Fruit fly (Drosophila melanogaster) whole organism, embryonic: ENCODE data around the gene Cep135.
A peak's percentile ranks its signal among the peaks of the same experiment; 100 is the strongest.

Experiments
- CG11085 ChIP-seq: fragments of 200-800 bp; sonication (Bioruptor generic); IDR thresholded peaks from 2 replicates; pipeline ENCODE4 v1.3.6; 2022; ENCODE audit warnings: missing biosample characterization, missing genetic modification characterization
- CG11695 ChIP-seq: fragments of 200-800 bp; sonication (Bioruptor generic); IDR thresholded peaks from 3 replicates; pipeline ENCODE4 v1.3.6; 2022; ENCODE audit warnings: missing biosample characterization, missing genetic modification characterization
- Opbp ChIP-seq: fragments of 200-800 bp; sonication (Bioruptor generic); IDR thresholded peaks from 3 replicates; pipeline ENCODE4 v1.3.6; 2022; ENCODE audit warnings: missing biosample characterization, missing genetic modification characterization; ENCODE audit not compliant: partially characterized antibody
- psq ChIP-seq: fragments of 200-800 bp; sonication (Bioruptor generic); optimal IDR thresholded peaks from 2 replicates; lab custom pipeline; 2017; ENCODE audit warnings: missing biosample characterization, missing genetic modification characterization
- pum ChIP-seq: fragments of 200-800 bp; sonication (Bioruptor generic); optimal IDR thresholded peaks from 2 replicates; lab custom pipeline; 2016; ENCODE audit warnings: missing biosample characterization, missing genetic modification characterization
- unpg ChIP-seq: fragments of 200-800 bp; sonication (Bioruptor generic); optimal IDR thresholded peaks from 3 replicates; lab custom pipeline; 2018; ENCODE audit warnings: missing biosample characterization, mild to moderate bottlenecking, missing genetic modification characterization, moderate library complexity

DNA sequence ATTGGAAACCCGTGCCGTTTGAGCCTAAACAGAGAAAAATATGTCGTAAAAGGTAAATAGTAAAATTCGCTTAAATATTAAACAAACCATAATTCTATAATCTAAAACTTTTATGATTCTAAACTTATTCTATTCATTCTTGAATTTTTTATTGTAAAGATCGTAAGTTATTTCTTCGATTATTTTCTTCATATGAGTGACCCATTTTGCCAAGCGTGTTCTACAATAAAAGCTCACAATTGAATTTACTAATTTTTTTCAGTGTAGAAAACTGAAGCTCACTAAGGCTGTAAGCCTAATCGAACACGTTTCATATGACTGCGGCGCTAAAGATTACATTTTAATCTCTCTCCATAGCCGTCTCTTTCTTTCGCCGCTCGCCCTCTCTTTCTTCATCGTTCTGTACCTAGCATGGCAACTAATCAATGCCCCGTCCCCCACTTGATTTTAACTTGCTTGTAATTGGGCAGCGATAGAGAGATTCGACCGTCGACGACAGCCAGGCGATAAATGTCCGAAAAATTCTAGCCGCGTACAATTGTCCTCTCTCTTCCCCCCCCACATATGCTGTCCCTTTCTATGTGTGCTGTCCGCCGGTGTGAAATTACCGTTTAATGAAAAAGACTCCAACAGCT, 55.3 kb downstream of the Cep135 start:
- no peak for TF ChIP-seq psq (GFP tag; lab: Kevin White, UChicago)
- TF ChIP-seq CG11695, result no peak
- TF ChIP-seq unpg (GFP tag; lab: Kevin White, UChicago), result peak; percentile 21
- TF ChIP-seq pum (GFP tag; lab: Kevin White, UChicago), result no peak
- no peak for TF ChIP-seq Opbp (GFP tag; lab: Robert Waterston, UW)
- TF ChIP-seq CG11085 (GFP tag; lab: Robert Waterston, UW), result no peak
